Fruit fly (Drosophila melanogaster) whole organism, adult: ENCODE data around the gene S6k.

Experiments
- CG12768 ChIP-seq: fragments of 200-800 bp; sonication (Bioruptor generic); optimal IDR thresholded peaks from 2 replicates; lab custom pipeline; 2017; ENCODE audit warnings: missing biosample characterization, missing genetic modification characterization, mild to moderate bottlenecking, moderate library complexity, missing genetic modification reagents
- CG14711 ChIP-seq: fragments of 200-800 bp; sonication (Bioruptor generic); optimal IDR thresholded peaks from 2 replicates; lab custom pipeline; 2018; ENCODE audit warnings: missing biosample characterization, mild to moderate bottlenecking, missing genetic modification characterization, moderate library complexity
- CG1620 ChIP-seq: fragments of 200-800 bp; sonication (Bioruptor generic); optimal IDR thresholded peaks from 2 replicates; lab custom pipeline; 2016; ENCODE audit warnings: missing biosample characterization, missing genetic modification characterization
- CG33017 ChIP-seq: fragments of 200-800 bp; sonication (Bioruptor generic); optimal IDR thresholded peaks from 2 replicates; lab custom pipeline; 2018; ENCODE audit warnings: missing biosample characterization, mild to moderate bottlenecking, missing genetic modification characterization, moderate library complexity
- CG5204 ChIP-seq: fragments of 200-800 bp; sonication (Bioruptor generic); optimal IDR thresholded peaks from 2 replicates; lab custom pipeline; 2016; ENCODE audit warnings: missing biosample characterization, missing genetic modification characterization
- CG7045 ChIP-seq: fragments of 200-800 bp; sonication (Bioruptor generic); optimal IDR thresholded peaks from 2 replicates; lab custom pipeline; 2017; ENCODE audit warnings: missing biosample characterization, mild to moderate bottlenecking, missing genetic modification characterization
- CG7101 ChIP-seq: fragments of 200-800 bp; sonication (Bioruptor generic); optimal IDR thresholded peaks from 2 replicates; lab custom pipeline; 2018; ENCODE audit warnings: missing biosample characterization, mild to moderate bottlenecking, missing genetic modification characterization, moderate library complexity
- Crg-1 ChIP-seq: fragments of 200-800 bp; sonication (Bioruptor generic); optimal IDR thresholded peaks from 2 replicates; lab custom pipeline; 2016; ENCODE audit warnings: missing biosample characterization, missing genetic modification characterization
- Hr96 ChIP-seq: fragments of 200-800 bp; sonication (Bioruptor generic); optimal IDR thresholded peaks from 2 replicates; lab custom pipeline; 2016; ENCODE audit warnings: missing biosample characterization, missing genetic modification characterization
- Mnt ChIP-seq: fragments of 200-800 bp; sonication (Bioruptor generic); optimal IDR thresholded peaks from 2 replicates; lab custom pipeline; 2016; ENCODE audit warnings: missing biosample characterization, mild to moderate bottlenecking, missing genetic modification characterization
- cic ChIP-seq: fragments of 200-800 bp; sonication (Bioruptor generic); optimal IDR thresholded peaks from 2 replicates; lab custom pipeline; 2017; ENCODE audit warnings: missing biosample characterization, mild to moderate bottlenecking, missing genetic modification characterization, moderate library complexity
- ovo ChIP-seq: fragments of 200-800 bp; sonication (Bioruptor generic); optimal IDR thresholded peaks from 2 replicates; lab custom pipeline; 2016; ENCODE audit warnings: missing biosample characterization, missing genetic modification characterization
- tj ChIP-seq: fragments of 200-800 bp; sonication (Bioruptor generic); optimal IDR thresholded peaks from 3 replicates; lab custom pipeline; 2017; ENCODE audit warnings: missing biosample characterization, mild to moderate bottlenecking, missing genetic modification characterization, moderate library complexity

dm6 chr3L:5828275-5828674, 17.5 kb upstream of the S6k start:
- no peak for TF ChIP-seq CG33017
- no peak for TF ChIP-seq CG7101 (tag; lab: Kevin White, UChicago)
- TF ChIP-seq CG5204 (GFP tag; lab: Kevin White, UChicago), result no peak
- TF ChIP-seq tj (GFP tag; lab: Kevin White, UChicago), result no peak
- TF ChIP-seq ovo (GFP tag; lab: Kevin White, UChicago), result no peak
- no peak for TF ChIP-seq Crg-1
- no peak for TF ChIP-seq CG14711 (tag; lab: Kevin White, UChicago)
- TF ChIP-seq CG12768 (GFP tag; lab: Kevin White, UChicago), result no peak
- no peak for TF ChIP-seq CG7045 (GFP tag; lab: Kevin White, UChicago)
- TF ChIP-seq Mnt (GFP tag; lab: Kevin White, UChicago), result no peak
- no peak for TF ChIP-seq Hr96 (GFP tag; lab: Kevin White, UChicago)
- TF ChIP-seq cic (GFP tag; lab: Kevin White, UChicago), result no peak
- no peak for TF ChIP-seq CG1620 (GFP tag; lab: Kevin White, UChicago)
